Fruit fly (Drosophila melanogaster): Measurements from ENCODE around the gene Med.

The Med gene

dm6 chr3R:31597736-31598431 lies 13.0 kb upstream of the Med start:
- no peak for TF ChIP-seq Awh (GFP tag; IDR thresholded peaks at IDR 0.05)
- peak; percentile 54 for TF ChIP-seq sens (GFP tag)
- no peak for TF ChIP-seq hkb (optimal IDR thresholded peaks at IDR 0.05)
- 0 out of 2 replicates have a peak, but pooled peaks have one; percentile 2 for TF ChIP-seq hkb (GFP tag; IDR thresholded peaks at IDR 0.05)
- no peak for TF ChIP-seq Neu2 (GFP tag; optimal IDR thresholded peaks at IDR 0.05; ENCODE audit: borderline replicate concordance)
- no peak for TF ChIP-seq vvl (GFP tag; IDR thresholded peaks at IDR 0.05)
- no peak for TF ChIP-seq CG10543 (GFP tag; optimal IDR thresholded peaks at IDR 0.05)
- TF ChIP-seq CG9817 (tag; optimal IDR thresholded peaks at IDR 0.05), result no peak
- no peak for TF ChIP-seq stc (GFP tag; IDR thresholded peaks at IDR 0.05)
- TF ChIP-seq CG34376 (GFP tag; optimal IDR thresholded peaks at IDR 0.05), result peak; percentile 48
- no peak for TF ChIP-seq Fer3 (tag; optimal IDR thresholded peaks at IDR 0.05)
- no peak for TF ChIP-seq CG7372 (GFP tag; IDR thresholded peaks at IDR 0.05)
- no peak for TF ChIP-seq z (GFP tag; IDR thresholded peaks at IDR 0.05)
- no peak for TF ChIP-seq Hmr (GFP tag; optimal IDR thresholded peaks at IDR 0.05)
- no peak for TF ChIP-seq trh (GFP tag; optimal IDR thresholded peaks at IDR 0.05)
- no peak for TF ChIP-seq CG34224 (GFP tag; IDR thresholded peaks at IDR 0.05; ENCODE audit: partially characterized antibody)
- peak in 1 of 2 experiments; percentile 91 for TF ChIP-seq Pdp1 (GFP tag; optimal IDR thresholded peaks at IDR 0.05)
- no peak for TF ChIP-seq CG8944 (GFP tag; optimal IDR thresholded peaks at IDR 0.05)
- TF ChIP-seq Rfx (GFP tag; IDR thresholded peaks at IDR 0.05), result 0 out of 2 replicates have a peak, but pooled peaks have one; percentile 1
- no peak for TF ChIP-seq br (optimal IDR thresholded peaks at IDR 0.05)
- TF ChIP-seq Med (GFP tag), result peak; percentile 1
- TF ChIP-seq CG6854 (GFP tag; optimal IDR thresholded peaks at IDR 0.05), result no peak
- no peak for TF ChIP-seq wdn (GFP tag; IDR thresholded peaks at IDR 0.05)
- peak; percentile 55 for TF ChIP-seq CG18476 (GFP tag; optimal IDR thresholded peaks at IDR 0.05)
- TF ChIP-seq YL-1 (GFP tag; optimal IDR thresholded peaks at IDR 0.05), result no peak
- no peak for TF ChIP-seq Bteb2 (GFP tag; optimal IDR thresholded peaks at IDR 0.05)

- TF ChIP-seq CG9609 (GFP tag; optimal IDR thresholded peaks at IDR 0.05) (no peak), Tbp (GFP tag; optimal IDR thresholded peaks at IDR 0.05) (no peak), Hmr (GFP tag; optimal IDR thresholded peaks at IDR 0.05) (no peak), MBD-R2 (GFP tag; IDR thresholded peaks at IDR 0.05) (no peak; the same call in 1 of the 2 replicates), CG31365 (tag; optimal IDR thresholded peaks at IDR 0.05) (no peak), Vsx1 (GFP tag; optimal IDR thresholded peaks at IDR 0.05) (no peak), cg (GFP tag; optimal IDR thresholded peaks at IDR 0.05) (peak; percentile 22), stwl (tag; optimal IDR thresholded peaks at IDR 0.05) (no peak), corto (GFP tag; optimal IDR thresholded peaks at IDR 0.05) (peak; percentile 23), sens (GFP tag) (peak; percentile 12), Opbp (GFP tag; IDR thresholded peaks at IDR 0.05; ENCODE audit: partially characterized antibody) (no peak), cwo (GFP tag; optimal IDR thresholded peaks at IDR 0.05) (peak; percentile 70), grau (tag; optimal IDR thresholded peaks at IDR 0.05) (no peak), pzg (GFP tag; optimal IDR thresholded peaks at IDR 0.05) (no peak), Aef1 (GFP tag; IDR thresholded peaks at IDR 0.05) (peak; percentile 15; the same call in 1 of the 3 replicates), CG10209 (GFP tag; optimal IDR thresholded peaks at IDR 0.05) (no peak), CG12769 (tag; optimal IDR thresholded peaks at IDR 0.05) (peak; percentile 37), CG13894 (tag; optimal IDR thresholded peaks at IDR 0.05) (peak; percentile 71), pros (GFP tag; optimal IDR thresholded peaks at IDR 0.05) (no peak), Deaf1 (tag; optimal IDR thresholded peaks at IDR 0.05) (no peak), Neu2 (GFP tag; optimal IDR thresholded peaks at IDR 0.05; ENCODE audit: borderline replicate concordance) (no peak), sr (GFP tag; IDR thresholded peaks at IDR 0.05) (no peak), CG18599 (GFP tag; optimal IDR thresholded peaks at IDR 0.05) (no peak), CG11456 (GFP tag; IDR thresholded peaks at IDR 0.05) (no peak), CG10543 (GFP tag; optimal IDR thresholded peaks at IDR 0.05) (peak; percentile 91), exex (tag; optimal IDR thresholded peaks at IDR 0.05) (peak; percentile 70)
These were observed 11.1 kb upstream of the Med start for dm6 chr3R:31599538-31600313.
